Worm (Caenorhabditis elegans): ENCODE results near the gene gst-5.
A peak's percentile ranks its signal among the peaks of the same experiment; 100 is the strongest.

DNA sequence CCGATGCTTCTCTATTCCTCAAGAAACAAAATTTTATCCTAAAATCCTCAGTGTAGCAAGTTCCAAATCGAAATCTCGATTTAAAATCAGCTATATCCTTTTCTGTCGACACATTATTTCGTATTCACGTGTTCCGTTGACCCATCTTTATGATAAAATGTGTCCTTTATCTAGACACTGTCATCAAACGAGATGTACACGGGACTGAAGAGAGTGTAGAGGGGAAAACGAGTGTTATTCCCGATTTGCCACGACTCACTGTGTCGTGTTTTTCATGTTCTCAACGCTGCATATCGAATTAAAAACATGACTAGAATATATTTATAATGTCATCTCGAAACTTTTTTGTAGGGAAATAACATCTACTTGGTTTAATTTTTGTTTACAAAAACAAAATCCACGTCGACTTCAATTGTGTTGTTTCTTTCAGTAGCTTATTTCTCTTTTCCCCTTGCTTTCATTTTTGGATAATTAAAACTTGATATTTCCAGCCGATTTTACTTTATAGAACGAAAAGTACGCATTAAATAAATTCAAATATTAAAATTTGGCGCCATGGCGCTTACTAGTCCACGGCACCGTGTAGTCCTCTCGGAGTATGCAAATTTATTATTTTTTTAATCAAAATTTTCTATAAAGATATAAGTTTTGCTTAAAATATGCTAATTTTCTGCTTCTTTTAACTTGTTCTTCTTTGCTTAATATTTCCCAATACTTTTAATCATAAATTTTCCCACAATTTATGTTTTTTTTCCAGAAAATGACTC lies 24.2 kb upstream of the gst-5 start, which contains the start of gene metr-1:
- TF ChIP-seq lir-3 (tag; optimal IDR thresholded peaks at IDR 0.05; ENCODE audit: poor library complexity): peak; percentile 17
- no peak for TF ChIP-seq unc-30 (tag; optimal IDR thresholded peaks at IDR 0.05)
- peak; percentile 82 to 86 for TF ChIP-seq efl-1 (optimal IDR thresholded peaks at IDR 0.05)
- peak; percentile 77 to 96 for TF ChIP-seq efl-1 (GFP tag; optimal IDR thresholded peaks at IDR 0.05 in 1 of 2)
- TF ChIP-seq aly-2 (tag; optimal IDR thresholded peaks at IDR 0.05): no peak
- TF ChIP-seq elt-2 (tag; optimal IDR thresholded peaks at IDR 0.05): peak; percentile 9
- TF ChIP-seq lin-39 (tag; optimal IDR thresholded peaks at IDR 0.05): no peak
- TF ChIP-seq nhr-77 (tag; optimal IDR thresholded peaks at IDR 0.05): no peak
- TF ChIP-seq elt-3 (tag; optimal IDR thresholded peaks at IDR 0.05): peak in 1 of 6 experiments; percentile 4
- no peak for TF ChIP-seq nhr-11 (tag; optimal IDR thresholded peaks at IDR 0.05)
- TF ChIP-seq unc-86 (tag; optimal IDR thresholded peaks at IDR 0.05): no peak

Measured in whole organism, L1 larva.